Fruit fly (Drosophila melanogaster): ENCODE measurements around the gene Mst87F.

Mst87F gene

DNA sequence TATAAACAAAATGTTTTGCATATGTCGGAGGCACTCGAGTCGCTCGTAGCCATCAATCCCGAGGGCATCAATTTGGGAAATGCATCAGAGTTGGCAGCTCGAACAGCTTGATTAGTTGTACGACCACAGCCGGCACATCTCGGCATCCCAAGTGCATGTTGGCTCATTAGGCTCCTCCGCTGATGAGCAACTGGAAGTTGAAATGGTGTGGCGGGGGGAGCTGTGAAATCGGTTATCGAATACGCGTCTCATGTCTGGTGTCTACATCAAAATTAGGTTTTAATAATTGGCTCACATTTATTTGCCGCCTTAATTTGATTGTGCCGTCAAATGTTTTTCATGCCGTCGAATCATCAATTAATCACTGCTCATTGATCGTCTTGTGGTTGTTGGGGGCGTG, 31.4 kb upstream of the Mst87F start:
- no peak for TF ChIP-seq N (GFP tag; optimal IDR thresholded peaks at IDR 0.05)
- TF ChIP-seq woc (GFP tag; optimal IDR thresholded peaks at IDR 0.05): no peak
- no peak for TF ChIP-seq pan (optimal IDR thresholded peaks at IDR 0.05)
- TF ChIP-seq psq (GFP tag; optimal IDR thresholded peaks at IDR 0.05): no peak
- no peak for TF ChIP-seq tai (GFP tag; optimal IDR thresholded peaks at IDR 0.05)
- TF ChIP-seq jim (GFP tag; optimal IDR thresholded peaks at IDR 0.05): no peak
- TF ChIP-seq Abd-B (GFP tag; optimal IDR thresholded peaks at IDR 0.05): no peak
- no peak for TF ChIP-seq GATAd (GFP tag; optimal IDR thresholded peaks at IDR 0.05)
- TF ChIP-seq foxo (GFP tag; optimal IDR thresholded peaks at IDR 0.05): no peak
- no peak for TF ChIP-seq Jra (GFP tag; optimal IDR thresholded peaks at IDR 0.05)
- no peak for TF ChIP-seq ey (GFP tag; optimal IDR thresholded peaks at IDR 0.05)
- no peak for TF ChIP-seq lola (GFP tag; optimal IDR thresholded peaks at IDR 0.05)
- no peak for TF ChIP-seq Dfd (GFP tag; optimal IDR thresholded peaks at IDR 0.05)

- TF ChIP-seq foxo (GFP tag; optimal IDR thresholded peaks at IDR 0.05) (peak in 1 of 2 experiments; percentile 12), HLH106 (tag; optimal IDR thresholded peaks at IDR 0.05) (no peak)
These were observed 29.5 kb upstream of the Mst87F start for dm6 chr3R:13857339-13857738.

DNA sequence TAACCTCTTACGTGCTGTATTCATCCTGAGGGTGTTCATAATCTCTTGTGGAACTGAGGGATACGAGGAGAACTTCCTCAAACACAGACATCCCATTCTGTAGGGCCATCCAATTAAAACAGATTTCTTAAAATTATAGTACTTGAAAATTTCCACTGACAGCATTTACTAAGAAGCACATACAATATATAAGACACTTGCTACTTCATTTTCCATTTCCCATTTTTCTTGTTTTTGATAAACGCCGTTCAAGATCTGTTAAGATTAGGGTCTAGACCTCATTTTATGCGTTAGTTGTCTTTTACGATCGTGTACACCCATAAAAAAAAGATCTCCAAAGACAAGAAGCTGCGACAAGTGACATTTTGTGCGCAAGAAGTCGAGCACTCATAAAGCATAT, 27.5 kb upstream of the Mst87F start, which contains the start of gene CG14362:
Gene CG14362, minus strand, starts transcription at position 101 of the 400 bp plus-strand sequence.
- no peak for TF ChIP-seq CG9705 (GFP tag; optimal IDR thresholded peaks at IDR 0.05)
- TF ChIP-seq psq (GFP tag; optimal IDR thresholded peaks at IDR 0.05): no peak
- TF ChIP-seq dsf (GFP tag; optimal IDR thresholded peaks at IDR 0.05; ENCODE audit: borderline replicate concordance): no peak
- TF ChIP-seq fru (GFP tag; optimal IDR thresholded peaks at IDR 0.05): no peak
- TF ChIP-seq N (GFP tag; optimal IDR thresholded peaks at IDR 0.05): no peak
- no peak for TF ChIP-seq CrebA (GFP tag; optimal IDR thresholded peaks at IDR 0.05; ENCODE audit: borderline replicate concordance)
- no peak for TF ChIP-seq foxo (GFP tag; optimal IDR thresholded peaks at IDR 0.05)
- TF ChIP-seq lola (GFP tag; optimal IDR thresholded peaks at IDR 0.05): no peak
- no peak for TF ChIP-seq sv (GFP tag; optimal IDR thresholded peaks at IDR 0.05)
- no peak for TF ChIP-seq dmrt93B (GFP tag; optimal IDR thresholded peaks at IDR 0.05)
- TF ChIP-seq HLH106 (tag; optimal IDR thresholded peaks at IDR 0.05): no peak

DNA sequence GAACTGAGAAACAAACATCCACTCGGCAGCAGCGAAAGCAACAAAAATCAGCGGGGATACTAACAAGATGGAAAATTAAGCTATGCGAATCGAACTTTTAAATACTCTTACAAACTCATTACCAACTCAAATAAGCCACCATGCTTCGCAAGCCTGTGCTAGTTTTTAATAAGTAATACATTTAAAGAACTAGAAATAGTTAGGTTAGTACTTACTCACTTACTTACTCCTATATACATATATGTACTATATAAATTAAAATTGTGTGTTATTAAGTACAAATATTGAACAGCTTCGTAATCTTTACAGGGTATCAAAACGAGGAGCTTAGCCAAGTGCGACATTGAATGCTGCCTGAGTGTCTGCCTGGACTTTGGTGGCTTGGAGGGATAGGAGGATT, 23.2 kb upstream of the Mst87F start:
- TF ChIP-seq rgr (GFP tag; optimal IDR thresholded peaks at IDR 0.05) (peak; percentile 14), br (GFP tag; optimal IDR thresholded peaks at IDR 0.05) (no peak), HLH106 (tag; optimal IDR thresholded peaks at IDR 0.05) (peak; percentile 54), Abd-B (GFP tag; optimal IDR thresholded peaks at IDR 0.05) (no peak), foxo (GFP tag; optimal IDR thresholded peaks at IDR 0.05) (peak in 1 of 2 experiments; percentile 39), psq (GFP tag; optimal IDR thresholded peaks at IDR 0.05) (peak; percentile 7), OdsH (GFP tag; optimal IDR thresholded peaks at IDR 0.05) (peak; percentile 22), fru (GFP tag; optimal IDR thresholded peaks at IDR 0.05) (peak; percentile 32), h (GFP tag; optimal IDR thresholded peaks at IDR 0.05) (peak; percentile 39), Sp1 (GFP tag; optimal IDR thresholded peaks at IDR 0.05) (peak; percentile 45), ey (GFP tag; optimal IDR thresholded peaks at IDR 0.05) (peak; percentile 9), dmrt93B (GFP tag; optimal IDR thresholded peaks at IDR 0.05) (peak; percentile 10), Vsx2 (GFP tag; optimal IDR thresholded peaks at IDR 0.05; ENCODE audit: partially characterized antibody) (no peak)

DNA sequence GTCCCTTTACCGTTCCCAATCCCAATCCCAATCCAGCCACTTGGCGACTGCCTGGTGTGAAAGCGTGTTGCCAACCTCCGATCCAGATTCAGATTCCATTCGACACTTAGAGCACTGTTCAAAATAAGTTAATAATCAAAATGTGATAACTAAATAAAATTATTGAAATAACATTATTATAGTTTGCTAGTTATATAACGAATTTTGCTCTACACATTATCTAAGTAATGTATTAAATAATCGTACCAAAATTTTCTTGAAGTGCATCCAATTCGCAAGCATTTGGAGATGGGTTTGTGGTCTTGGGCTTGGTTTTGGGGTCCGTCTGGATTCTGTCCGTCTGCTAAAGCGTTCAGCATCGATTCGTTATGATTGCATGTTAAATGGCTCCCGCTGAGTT, 21.5 kb upstream of the Mst87F start:
- TF ChIP-seq CG32264 (GFP tag; optimal IDR thresholded peaks at IDR 0.05) (no peak), Hnf4 (GFP tag; optimal IDR thresholded peaks at IDR 0.05) (peak; percentile 84), OdsH (GFP tag; optimal IDR thresholded peaks at IDR 0.05) (peak; percentile 92), Vsx2 (GFP tag; optimal IDR thresholded peaks at IDR 0.05; ENCODE audit: partially characterized antibody) (no peak), HLH106 (tag; optimal IDR thresholded peaks at IDR 0.05) (peak; percentile 92), Sp1 (GFP tag; optimal IDR thresholded peaks at IDR 0.05) (peak; percentile 92), h (GFP tag; optimal IDR thresholded peaks at IDR 0.05) (peak; percentile 91), rgr (GFP tag; optimal IDR thresholded peaks at IDR 0.05) (peak; percentile 86), fru (GFP tag; optimal IDR thresholded peaks at IDR 0.05) (peak; percentile 86), Abd-B (GFP tag; optimal IDR thresholded peaks at IDR 0.05) (no peak), dsf (GFP tag; optimal IDR thresholded peaks at IDR 0.05; ENCODE audit: borderline replicate concordance) (peak; percentile 66), Jra (GFP tag; optimal IDR thresholded peaks at IDR 0.05) (peak; percentile 67), pan (optimal IDR thresholded peaks at IDR 0.05) (no peak), dmrt93B (GFP tag; optimal IDR thresholded peaks at IDR 0.05) (peak; percentile 68), Rel (GFP tag; optimal IDR thresholded peaks at IDR 0.05) (no peak), Rel (tag; optimal IDR thresholded peaks at IDR 0.05) (peak; percentile 67), N (GFP tag; optimal IDR thresholded peaks at IDR 0.05) (no peak), brk (GFP tag; optimal IDR thresholded peaks at IDR 0.05) (peak; percentile 93), jim (GFP tag; optimal IDR thresholded peaks at IDR 0.05) (no peak), Mio (GFP tag; optimal IDR thresholded peaks at IDR 0.05) (no peak), woc (GFP tag; optimal IDR thresholded peaks at IDR 0.05) (peak; percentile 74), foxo (GFP tag; optimal IDR thresholded peaks at IDR 0.05) (peak in 1 of 2 experiments; percentile 85), dl (GFP tag; optimal IDR thresholded peaks at IDR 0.05; ENCODE audit: insufficient read depth in 1 of 2, partially characterized antibody in 2 of 2) (no peak), ey (GFP tag; optimal IDR thresholded peaks at IDR 0.05) (peak; percentile 77), psq (GFP tag; optimal IDR thresholded peaks at IDR 0.05) (peak; percentile 80), tai (GFP tag; optimal IDR thresholded peaks at IDR 0.05) (peak; percentile 67), Hr78 (GFP tag; optimal IDR thresholded peaks at IDR 0.05) (no peak), CG9705 (GFP tag; optimal IDR thresholded peaks at IDR 0.05) (peak; percentile 74), sage (GFP tag; optimal IDR thresholded peaks at IDR 0.05) (peak; percentile 77), br (GFP tag; optimal IDR thresholded peaks at IDR 0.05) (peak; percentile 81)
